Fruit fly (Drosophila melanogaster) whole organism, prepupa: Measurements from ENCODE around the gene Nlg2.

Experiments
- CG11762 ChIP-seq: fragments of 200-800 bp; sonication (Bioruptor generic); optimal IDR thresholded peaks from 3 replicates; lab custom pipeline; 2016; ENCODE audit warnings: missing biosample characterization, missing genetic modification characterization; ENCODE audit not compliant: insufficient read depth
- CG11902 ChIP-seq: fragments of 200-800 bp; sonication (Bioruptor generic); optimal IDR thresholded peaks from 3 replicates; lab custom pipeline; 2016; ENCODE audit warnings: missing biosample characterization, missing genetic modification characterization
- CG6854 ChIP-seq: fragments of 200-800 bp; sonication (Bioruptor generic); optimal IDR thresholded peaks from 2 replicates; lab custom pipeline; 2017; ENCODE audit warnings: missing biosample characterization, mild to moderate bottlenecking, missing genetic modification characterization
- CG8632 ChIP-seq: fragments of 200-800 bp; sonication (Bioruptor generic); optimal IDR thresholded peaks from 3 replicates; lab custom pipeline; 2016; ENCODE audit warnings: missing biosample characterization, missing genetic modification characterization
- Eip93F ChIP-seq: fragments of 200-800 bp; sonication (Bioruptor generic); optimal IDR thresholded peaks from 2 replicates; lab custom pipeline; 2016; ENCODE audit warnings: missing biosample characterization, mild to moderate bottlenecking, missing genetic modification characterization
- Gug ChIP-seq: fragments of 200-800 bp; sonication (Bioruptor generic); IDR thresholded peaks from 2 replicates; pipeline ENCODE4 v1.3.6; 2022; ENCODE audit warnings: missing biosample characterization, missing genetic modification characterization
- Hr4 ChIP-seq: fragments of 200-800 bp; sonication (Bioruptor generic); optimal IDR thresholded peaks from 3 replicates; lab custom pipeline; 2016; ENCODE audit warnings: missing biosample characterization, missing genetic modification characterization
- Sox102F ChIP-seq: fragments of 200-800 bp; sonication (Bioruptor generic); optimal IDR thresholded peaks from 2 replicates; lab custom pipeline; 2016; ENCODE audit warnings: missing biosample characterization, mild to moderate bottlenecking, missing genetic modification characterization
- Sox15 ChIP-seq: fragments of 200-800 bp; sonication (Bioruptor generic); optimal IDR thresholded peaks from 3 replicates; lab custom pipeline; 2016; ENCODE audit warnings: missing biosample characterization, missing genetic modification characterization
- esn ChIP-seq: fragments of 200-800 bp; sonication (Bioruptor generic); optimal IDR thresholded peaks from 2 replicates; lab custom pipeline; 2016; ENCODE audit warnings: missing biosample characterization, mild to moderate bottlenecking, missing genetic modification characterization, moderate library complexity
- pdm3 ChIP-seq: fragments of 200-800 bp; sonication (Bioruptor generic); optimal IDR thresholded peaks from 3 replicates; lab custom pipeline; 2016; ENCODE audit warnings: missing biosample characterization, missing genetic modification characterization

DNA sequence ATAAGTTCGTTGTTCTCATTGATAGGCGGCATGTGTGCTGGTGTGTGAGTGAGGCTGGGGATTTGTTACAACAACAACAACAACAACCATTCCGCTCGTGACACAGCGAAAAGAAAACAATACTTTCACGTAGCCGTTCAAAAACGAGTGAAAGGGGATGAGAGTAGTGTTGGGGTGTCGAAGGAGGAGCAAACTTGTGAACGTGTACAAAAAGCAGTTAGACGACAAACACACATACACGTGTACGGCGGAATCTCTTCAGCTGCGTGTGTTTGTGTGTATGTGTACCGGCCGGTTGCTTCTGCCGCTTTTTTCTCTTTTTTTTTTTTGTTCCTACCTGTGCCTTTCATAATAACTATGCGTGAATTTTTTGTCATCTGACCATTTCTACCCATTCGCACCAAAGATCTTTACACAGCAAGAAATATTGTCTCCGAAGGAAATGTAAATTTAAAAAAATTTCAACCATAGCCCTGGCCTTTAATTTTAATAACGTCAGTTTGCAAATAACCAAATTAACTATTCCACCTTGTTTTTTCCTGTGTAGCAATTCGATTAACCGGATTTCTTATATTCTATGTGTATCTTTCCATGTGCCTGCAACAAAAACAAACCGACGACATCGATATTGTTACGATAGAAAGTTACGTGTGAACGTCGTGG, 47.5 kb downstream of the Nlg2 start:
- TF ChIP-seq pdm3 (GFP tag; lab: Kevin White, UChicago) (peak; percentile 87), Hr4 (GFP tag; lab: Kevin White, UChicago) (peak; percentile 92), CG11902 (GFP tag; lab: Kevin White, UChicago) (peak; percentile 55), Sox102F (no peak), Sox15 (GFP tag; lab: Kevin White, UChicago) (peak; percentile 48), CG6854 (peak; percentile 62), Eip93F (no peak), CG8632 (GFP tag; lab: Kevin White, UChicago) (peak; percentile 64), Gug (peak; percentile 78), esn (GFP tag; lab: Kevin White, UChicago) (peak; percentile 83), CG11762 (GFP tag; lab: Kevin White, UChicago) (peak; percentile 88)
